Fruit fly (Drosophila melanogaster) Kc167 (cell line): ENCODE results near the gene CG42393.

Experiments
- Myc ChIP-seq: fragments of >200 bp; optimal IDR thresholded peaks from 2 replicates; lab custom pipeline; 2017; ENCODE audit warnings: missing external identifiers
- Sin3A ChIP-seq: fragments of >200 bp; optimal IDR thresholded peaks from 2 replicates; lab custom pipeline; 2018; ENCODE audit warnings: missing external identifiers
- h ChIP-seq: fragments of >200 bp; optimal IDR thresholded peaks from 3 replicates; lab custom pipeline; 2018; ENCODE audit warnings: missing external identifiers
- psq ChIP-seq: fragments of >200 bp; optimal IDR thresholded peaks from 2 replicates; lab custom pipeline; 2017; ENCODE audit warnings: missing external identifiers
- ttk ChIP-seq: sonication (Bioruptor generic); optimal IDR thresholded peaks from 2 replicates; lab custom pipeline; 2017; ENCODE audit warnings: missing external identifiers

DNA sequence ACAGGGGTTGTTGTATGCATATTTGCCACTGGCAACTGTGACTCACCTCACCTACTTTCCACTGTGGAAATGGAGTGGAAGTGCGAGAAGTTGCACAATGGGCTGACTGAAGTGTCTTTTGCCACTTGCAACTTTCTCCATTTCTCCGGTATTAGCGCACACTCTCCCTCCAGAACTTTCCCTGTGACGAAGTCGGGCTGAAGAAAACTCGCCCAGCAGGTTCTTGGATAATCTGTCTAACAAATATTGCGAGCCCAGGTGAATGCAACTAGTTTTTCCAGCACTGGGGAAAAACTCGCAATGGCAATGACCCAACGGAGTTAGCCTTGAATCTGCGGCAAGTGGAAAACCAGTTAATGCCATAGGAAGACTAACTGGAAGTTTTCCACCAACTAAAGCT is 34.1 kb downstream of the CG42393 start:
- no peak for TF ChIP-seq Sin3A (lab: Kevin White, UChicago)
- TF ChIP-seq Myc (lab: Kevin White, UChicago) = no peak
- no peak for TF ChIP-seq psq
- no peak for TF ChIP-seq h (lab: Kevin White, UChicago)
- no peak for TF ChIP-seq ttk (lab: Kevin White, UChicago)
